Fruit fly (Drosophila melanogaster): ENCODE results near the gene CG44325.

CG44325 gene

dm6 chrX:9040855-9041254 lies 37.4 kb downstream of the CG44325 start:
- TF ChIP-seq insv (optimal IDR thresholded peaks at IDR 0.05) (no peak), Sin3A (optimal IDR thresholded peaks at IDR 0.05) (no peak), ttk (optimal IDR thresholded peaks at IDR 0.05) (no peak), psq (optimal IDR thresholded peaks at IDR 0.05) (no peak), Myc (optimal IDR thresholded peaks at IDR 0.05) (no peak), h (optimal IDR thresholded peaks at IDR 0.05) (no peak)

dm6 chrX:9038778-9039177 lies 39.5 kb downstream of the CG44325 start:
- TF ChIP-seq h (optimal IDR thresholded peaks at IDR 0.05) (no peak), Sin3A (optimal IDR thresholded peaks at IDR 0.05) (no peak), insv (optimal IDR thresholded peaks at IDR 0.05) (no peak)

- TF ChIP-seq Myc (optimal IDR thresholded peaks at IDR 0.05): no peak
- no peak for TF ChIP-seq psq (optimal IDR thresholded peaks at IDR 0.05)
- TF ChIP-seq insv (optimal IDR thresholded peaks at IDR 0.05): no peak
- TF ChIP-seq h (optimal IDR thresholded peaks at IDR 0.05): no peak
- TF ChIP-seq ttk (optimal IDR thresholded peaks at IDR 0.05): no peak
- TF ChIP-seq Sin3A (optimal IDR thresholded peaks at IDR 0.05): no peak
Observed at dm6 chrX:9036113-9036512, 42.2 kb downstream of the CG44325 start.

DNA sequence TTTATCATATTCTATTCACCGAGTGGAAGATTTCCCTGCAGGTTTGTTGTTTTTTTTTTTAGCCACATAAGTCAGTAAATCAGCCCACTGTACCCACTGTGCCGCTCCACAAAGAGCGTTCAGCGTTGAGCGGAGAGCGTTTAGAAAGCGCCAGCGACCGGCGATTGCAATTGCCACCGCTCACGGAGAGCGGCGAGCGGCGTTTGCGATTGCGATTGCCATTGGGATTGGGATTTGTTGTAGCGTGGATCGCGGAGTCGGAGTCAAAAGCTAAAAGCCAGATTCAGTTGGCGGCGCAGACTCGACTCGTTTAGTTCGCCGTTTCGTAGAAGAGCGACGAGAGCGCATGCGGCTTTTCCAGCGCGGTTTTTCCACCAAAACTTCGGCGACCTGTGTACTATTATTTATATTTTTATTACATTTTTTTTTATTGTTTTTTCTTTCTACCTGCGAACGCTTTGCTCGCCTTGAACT lies 48.4 kb downstream of the CG44325 start, which contains the start of gene Nost:
Gene Nost, plus strand, starts transcription at position 306 of the 474 bp plus-strand sequence.
- TF ChIP-seq h (optimal IDR thresholded peaks at IDR 0.05): no peak
- TF ChIP-seq psq (optimal IDR thresholded peaks at IDR 0.05): no peak
- TF ChIP-seq Myc (optimal IDR thresholded peaks at IDR 0.05): no peak
- no peak for TF ChIP-seq Sin3A (optimal IDR thresholded peaks at IDR 0.05)
- TF ChIP-seq ttk (optimal IDR thresholded peaks at IDR 0.05): no peak
- no peak for TF ChIP-seq insv (optimal IDR thresholded peaks at IDR 0.05)

- TF ChIP-seq ttk (optimal IDR thresholded peaks at IDR 0.05): no peak
- TF ChIP-seq Myc (optimal IDR thresholded peaks at IDR 0.05): no peak
- TF ChIP-seq psq (optimal IDR thresholded peaks at IDR 0.05): no peak
- TF ChIP-seq Sin3A (optimal IDR thresholded peaks at IDR 0.05): no peak
- TF ChIP-seq insv (optimal IDR thresholded peaks at IDR 0.05): no peak
- no peak for TF ChIP-seq h (optimal IDR thresholded peaks at IDR 0.05)
Observed at dm6 chrX:9029416-9029815, 48.9 kb downstream of the CG44325 start.

All from Kc167 (cell line).